ENCODE assay signal across 5 fruit fly cellular contexts in genomic region chr3R:23818879-23819408, dm6.
TF ChIP-seq lines count a peak whose summit lies in the region.

Gene CG33111 (minus strand): TSS chr3R:23819237.
Gene eIF4G2 (minus strand): TSS chr3R:23819237.

TF ChIP-seq in whole organism, adult, 20 proteins besides CTCF, POLR2A, EP300 and RAD21 (continued from another document):
- peak; percentile 53 for TF ChIP-seq tj (GFP tag; optimal IDR thresholded peaks at IDR 0.05; lab: Kevin White, UChicago)
- peak; percentile 56 for TF ChIP-seq ovo (GFP tag; optimal IDR thresholded peaks at IDR 0.05; lab: Kevin White, UChicago)

TF ChIP-seq in whole organism, embryonic, 481 proteins besides CTCF, POLR2A, EP300 and RAD21 (continued from another document and continues in another):
- TF ChIP-seq pita (GFP tag; optimal IDR thresholded peaks at IDR 0.05; lab: Kevin White, UChicago) (peak; percentile 90), CG17361 (GFP tag; IDR thresholded peaks at IDR 0.05; lab: Robert Waterston, UW) (no peak), Spps (tag; optimal IDR thresholded peaks at IDR 0.05; lab: Kevin White, UChicago) (no peak), CG8478 (optimal IDR thresholded peaks at IDR 0.05; lab: Kevin White, UChicago) (peak; percentile 85), tup (GFP tag; optimal IDR thresholded peaks at IDR 0.05; lab: Kevin White, UChicago) (no peak), cwo (GFP tag; optimal IDR thresholded peaks at IDR 0.05; lab: Kevin White, UChicago) (no peak), NK7.1 (GFP tag; optimal IDR thresholded peaks at IDR 0.05; lab: Kevin White, UChicago) (no peak), CG4424 (GFP tag; optimal IDR thresholded peaks at IDR 0.05; lab: Kevin White, UChicago) (peak; percentile 36), lilli (GFP tag; optimal IDR thresholded peaks at IDR 0.05; lab: Kevin White, UChicago) (peak; percentile 50), CG11093 (GFP tag; IDR thresholded peaks at IDR 0.05; lab: Robert Waterston, UW) (no peak), CG14014 (GFP tag; IDR thresholded peaks at IDR 0.05; lab: Robert Waterston, UW) (no peak), ewg (GFP tag; optimal IDR thresholded peaks at IDR 0.05; lab: Kevin White, UChicago) (peak; percentile 98), ap (GFP tag; IDR thresholded peaks at IDR 0.05; lab: Robert Waterston, UW) (no peak), Atf3 (GFP tag; optimal IDR thresholded peaks at IDR 0.05; lab: Kevin White, UChicago) (no peak), CG9797 (GFP tag; optimal IDR thresholded peaks at IDR 0.05; lab: Kevin White, UChicago) (peak; percentile 97), CG32767 (GFP tag; IDR thresholded peaks at IDR 0.05; lab: Robert Waterston, UW) (peak; percentile 35; the same call in 1 of the 2 replicates), CG12219 (GFP tag; optimal IDR thresholded peaks at IDR 0.05; lab: Kevin White, UChicago) (no peak), Hand (GFP tag; optimal IDR thresholded peaks at IDR 0.05; lab: Kevin White, UChicago) (no peak), row (GFP tag; IDR thresholded peaks at IDR 0.05; lab: Robert Waterston, UW) (peak; percentile 37; the same call in 2 of the 3 replicates), CG12236 (GFP tag; optimal IDR thresholded peaks at IDR 0.05; lab: Kevin White, UChicago) (no peak), HLH4C (GFP tag; IDR thresholded peaks at IDR 0.05; lab: Robert Waterston, UW; ENCODE audit: partially characterized antibody) (peak; percentile 70), cas (GFP tag; IDR thresholded peaks at IDR 0.05; lab: Robert Waterston, UW) (no peak), CG6791 (GFP tag; IDR thresholded peaks at IDR 0.05; lab: Robert Waterston, UW; ENCODE audit: partially characterized antibody) (peak; percentile 91), org-1 (GFP tag; optimal IDR thresholded peaks at IDR 0.05; lab: Kevin White, UChicago) (no peak), CG2712 (tag; optimal IDR thresholded peaks at IDR 0.05; lab: Kevin White, UChicago) (peak; percentile 55), Bgb (GFP tag; IDR thresholded peaks at IDR 0.05; lab: Robert Waterston, UW; ENCODE audit: partially characterized antibody) (peak; percentile 89), inv (GFP tag; IDR thresholded peaks at IDR 0.05; lab: Robert Waterston, UW; ENCODE audit: partially characterized antibody) (peak; percentile 85), twi (tag; optimal IDR thresholded peaks at IDR 0.05; lab: Kevin White, UChicago) (no peak), yki (optimal IDR thresholded peaks at IDR 0.05; lab: Kevin White, UChicago) (no peak), Atf6 (GFP tag; IDR thresholded peaks at IDR 0.05; lab: Robert Waterston, UW) (0 out of 2 replicates have a peak, but pooled peaks have one; percentile 46), gsb-n (tag; optimal IDR thresholded peaks at IDR 0.05; lab: Kevin White, UChicago) (peak; percentile 22), CG1792 (GFP tag; optimal IDR thresholded peaks at IDR 0.05; lab: Kevin White, UChicago) (no peak)

TF ChIP-seq in whole organism, prepupa, 60 proteins besides CTCF, POLR2A, EP300 and RAD21 (continued from another document and continues in another):
- TF ChIP-seq CG3919 (GFP tag; optimal IDR thresholded peaks at IDR 0.05; lab: Kevin White, UChicago) (peak; percentile 3), OdsH (GFP tag; optimal IDR thresholded peaks at IDR 0.05; lab: Kevin White, UChicago) (no peak), achi (GFP tag; optimal IDR thresholded peaks at IDR 0.05; lab: Kevin White, UChicago) (peak; percentile 22), CG6808 (GFP tag; optimal IDR thresholded peaks at IDR 0.05; lab: Kevin White, UChicago) (peak; percentile 68), CG6276 (GFP tag; optimal IDR thresholded peaks at IDR 0.05; lab: Kevin White, UChicago) (peak; percentile 63), acj6 (GFP tag; optimal IDR thresholded peaks at IDR 0.05; lab: Kevin White, UChicago) (no peak), CG11762 (GFP tag; optimal IDR thresholded peaks at IDR 0.05; lab: Kevin White, UChicago; ENCODE audit: insufficient read depth) (no peak), CG6792 (GFP tag; optimal IDR thresholded peaks at IDR 0.05; lab: Kevin White, UChicago) (peak; percentile 7), salr (GFP tag; optimal IDR thresholded peaks at IDR 0.05; lab: Kevin White, UChicago) (no peak), Gug (GFP tag; IDR thresholded peaks at IDR 0.05; lab: Robert Waterston, UW) (no peak), CG9139 (GFP tag; optimal IDR thresholded peaks at IDR 0.05; lab: Kevin White, UChicago) (peak; percentile 39), Eip75B (GFP tag; optimal IDR thresholded peaks at IDR 0.05; lab: Kevin White, UChicago) (peak; percentile 15), CG32006 (GFP tag; optimal IDR thresholded peaks at IDR 0.05; lab: Kevin White, UChicago) (peak; percentile 20), lz (GFP tag; optimal IDR thresholded peaks at IDR 0.05; lab: Kevin White, UChicago) (peak; percentile 16), spab (GFP tag; optimal IDR thresholded peaks at IDR 0.05; lab: Kevin White, UChicago) (peak; percentile 54), fkh (GFP tag; optimal IDR thresholded peaks at IDR 0.05; lab: Kevin White, UChicago) (peak; percentile 84), Sox14 (GFP tag; optimal IDR thresholded peaks at IDR 0.05; lab: Kevin White, UChicago) (peak; percentile 43), CG10669 (GFP tag; optimal IDR thresholded peaks at IDR 0.05; lab: Kevin White, UChicago) (peak; percentile 8), Hr39 (GFP tag; optimal IDR thresholded peaks at IDR 0.05; lab: Kevin White, UChicago) (no peak), pdm3 (GFP tag; optimal IDR thresholded peaks at IDR 0.05; lab: Kevin White, UChicago) (peak; percentile 1), CG3032 (tag; optimal IDR thresholded peaks at IDR 0.05; lab: Kevin White, UChicago) (peak; percentile 25), CG34406 (GFP tag; optimal IDR thresholded peaks at IDR 0.05; lab: Kevin White, UChicago) (no peak), Eip93F (GFP tag; optimal IDR thresholded peaks at IDR 0.05; lab: Kevin White, UChicago) (no peak), CG6854 (GFP tag; optimal IDR thresholded peaks at IDR 0.05; lab: Kevin White, UChicago) (peak; percentile 58), svp (GFP tag; lab: Kevin White, UChicago) (no peak), Ets96B (tag; optimal IDR thresholded peaks at IDR 0.05; lab: Kevin White, UChicago) (peak; percentile 34), Sox102F (GFP tag; optimal IDR thresholded peaks at IDR 0.05; lab: Kevin White, UChicago) (no peak), Lpt (GFP tag; optimal IDR thresholded peaks at IDR 0.05; lab: Kevin White, UChicago) (peak; percentile 23), fd59A (GFP tag; optimal IDR thresholded peaks at IDR 0.05; lab: Kevin White, UChicago) (no peak), Hr38 (GFP tag; optimal IDR thresholded peaks at IDR 0.05; lab: Kevin White, UChicago) (no peak), dsx (GFP tag; optimal IDR thresholded peaks at IDR 0.05; lab: Kevin White, UChicago; ENCODE audit: poor library complexity, severe bottlenecking) (peak; percentile 36), CG4318 (GFP tag; optimal IDR thresholded peaks at IDR 0.05; lab: Kevin White, UChicago) (no peak), Blimp-1 (GFP tag; optimal IDR thresholded peaks at IDR 0.05; lab: Kevin White, UChicago) (no peak), fd85E (GFP tag; optimal IDR thresholded peaks at IDR 0.05; lab: Kevin White, UChicago) (no peak)

TF ChIP-seq in whole organism, pupa, 21 proteins besides CTCF, POLR2A, EP300 and RAD21 (continued from another document):
- TF ChIP-seq CG32121 (GFP tag; IDR thresholded peaks at IDR 0.05; lab: Robert Waterston, UW): 0 out of 2 replicates have a peak, but pooled peaks have one; percentile 9
- peak; percentile 48 for TF ChIP-seq CG34367 (tag; optimal IDR thresholded peaks at IDR 0.05; lab: Kevin White, UChicago)

TF ChIP-seq in whole organism, wandering third instar larva, 38 proteins besides CTCF, POLR2A, EP300 and RAD21 (continued from another document):
- no peak for TF ChIP-seq sage (GFP tag; optimal IDR thresholded peaks at IDR 0.05; lab: Kevin White, UChicago)
- peak; percentile 12 for TF ChIP-seq Hr83 (GFP tag; optimal IDR thresholded peaks at IDR 0.05; lab: Kevin White, UChicago; ENCODE audit: poor library complexity, severe bottlenecking)
- no peak for TF ChIP-seq Hnf4 (GFP tag; optimal IDR thresholded peaks at IDR 0.05; lab: Kevin White, UChicago)
- no peak for TF ChIP-seq tai (GFP tag; optimal IDR thresholded peaks at IDR 0.05; lab: Kevin White, UChicago)
- no peak for TF ChIP-seq pan (optimal IDR thresholded peaks at IDR 0.05; lab: Kevin White, UChicago)
- TF ChIP-seq sv (GFP tag; optimal IDR thresholded peaks at IDR 0.05; lab: Kevin White, UChicago): no peak
- no peak for TF ChIP-seq woc (GFP tag; optimal IDR thresholded peaks at IDR 0.05; lab: Kevin White, UChicago)
- TF ChIP-seq Dif (GFP tag; optimal IDR thresholded peaks at IDR 0.05; lab: Kevin White, UChicago; ENCODE audit: partially characterized antibody): no peak
- no peak for TF ChIP-seq brk (GFP tag; optimal IDR thresholded peaks at IDR 0.05; lab: Kevin White, UChicago)
- TF ChIP-seq h (GFP tag; optimal IDR thresholded peaks at IDR 0.05; lab: Kevin White, UChicago): peak; percentile 42
- no peak for TF ChIP-seq Mio (GFP tag; optimal IDR thresholded peaks at IDR 0.05; lab: Kevin White, UChicago)
